Fruit fly (Drosophila melanogaster) whole organism, embryonic: Measurements from ENCODE around the gene Cdc23.

Experiments
- CG11695 ChIP-seq: fragments of 200-800 bp; sonication (Bioruptor generic); IDR thresholded peaks from 3 replicates; pipeline ENCODE4 v1.3.6; 2022; ENCODE audit warnings: missing biosample characterization, missing genetic modification characterization
- CG14014 ChIP-seq: fragments of 200-800 bp; sonication (Bioruptor generic); IDR thresholded peaks from 2 replicates; pipeline ENCODE4 v1.3.6; 2022; ENCODE audit warnings: missing biosample characterization, missing genetic modification characterization
- CG14965 ChIP-seq: fragments of 200-800 bp; sonication (Bioruptor generic); optimal IDR thresholded peaks from 2 replicates; lab custom pipeline; 2016; ENCODE audit warnings: missing biosample characterization, missing genetic modification characterization, borderline replicate concordance
- CG17328 ChIP-seq: fragments of 200-800 bp; sonication (Bioruptor generic); IDR thresholded peaks from 2 replicates; pipeline ENCODE4 v1.3.6; 2022; ENCODE audit warnings: missing biosample characterization, missing genetic modification characterization
- CG2678 ChIP-seq: fragments of 200-800 bp; sonication (Bioruptor generic); optimal IDR thresholded peaks from 3 replicates; lab custom pipeline; 2019; ENCODE audit warnings: missing biosample characterization, mild to moderate bottlenecking, missing genetic modification characterization, moderate library complexity
- CG2712 ChIP-seq: fragments of 200-800 bp; optimal IDR thresholded peaks from 3 replicates; lab custom pipeline; 2019; ENCODE audit warnings: missing biosample characterization, mild to moderate bottlenecking, missing genetic modification characterization, moderate library complexity
- CG4282 ChIP-seq: fragments of 200-800 bp; sonication (Bioruptor generic); optimal IDR thresholded peaks from 2 replicates; lab custom pipeline; 2016; ENCODE audit warnings: missing biosample characterization, missing genetic modification characterization
- CG4328 ChIP-seq: fragments of 200-800 bp; sonication (Bioruptor generic); optimal IDR thresholded peaks from 3 replicates; lab custom pipeline; 2017; ENCODE audit warnings: missing biosample characterization, missing genetic modification reagents, missing genetic modification characterization
- CG4360 ChIP-seq: fragments of 200-800 bp; sonication (Bioruptor generic); IDR thresholded peaks from 2 replicates; pipeline ENCODE4 v1.3.6; 2022; ENCODE audit warnings: missing biosample characterization, missing genetic modification characterization
- CG4730 ChIP-seq: fragments of 200-800 bp; sonication (Bioruptor generic); IDR thresholded peaks from 2 replicates; pipeline ENCODE4 v1.3.6; 2022; ENCODE audit warnings: missing biosample characterization, missing genetic modification characterization
- CG8388 ChIP-seq: fragments of 200-800 bp; sonication (Bioruptor generic); optimal IDR thresholded peaks from 2 replicates; lab custom pipeline; 2019; ENCODE audit warnings: missing biosample characterization, mild to moderate bottlenecking, missing genetic modification characterization, moderate library complexity
- CG9932 ChIP-seq: fragments of 200-800 bp; sonication (Bioruptor generic); IDR thresholded peaks from 2 replicates; pipeline ENCODE4 v1.3.6; 2022; ENCODE audit warnings: missing biosample characterization, missing genetic modification characterization
- Camta ChIP-seq: fragments of 200-800 bp; sonication (Bioruptor generic); optimal IDR thresholded peaks from 2 replicates; lab custom pipeline; 2016; ENCODE audit warnings: missing biosample characterization, missing genetic modification characterization
- Dek ChIP-seq: fragments of 200-800 bp; sonication (Bioruptor generic); optimal IDR thresholded peaks from 3 replicates; lab custom pipeline; 2019; ENCODE audit warnings: missing biosample characterization, mild to moderate bottlenecking, missing genetic modification characterization, moderate library complexity
- Gsc ChIP-seq: fragments of 200-800 bp; sonication (Bioruptor generic); IDR thresholded peaks from 2 replicates; pipeline ENCODE4 v1.3.6; 2022; ENCODE audit warnings: missing biosample characterization, missing genetic modification characterization
- HLH3B ChIP-seq: fragments of 200-800 bp; sonication (Bioruptor generic); IDR thresholded peaks from 2 replicates; pipeline ENCODE4 v1.3.6; 2022; ENCODE audit warnings: missing biosample characterization, missing genetic modification characterization
- HLH54F ChIP-seq: fragments of 200-800 bp; sonication (Bioruptor generic); optimal IDR thresholded peaks from 3 replicates; lab custom pipeline; 2016; ENCODE audit warnings: missing biosample characterization, missing genetic modification characterization
- Hey ChIP-seq: fragments of 200-800 bp; sonication (Bioruptor generic); optimal IDR thresholded peaks from 3 replicates; lab custom pipeline; 2018; ENCODE audit warnings: missing biosample characterization, mild to moderate bottlenecking, missing genetic modification characterization
- HmgD ChIP-seq: fragments of 200-800 bp; sonication (Bioruptor generic); optimal IDR thresholded peaks from 3 replicates; lab custom pipeline; 2016; ENCODE audit warnings: missing biosample characterization, missing genetic modification characterization
- Hr39 ChIP-seq: fragments of >200 bp; optimal IDR thresholded peaks from 2 replicates; lab custom pipeline; 2017
- MESR4 ChIP-seq: fragments of 200-800 bp; sonication (Bioruptor generic); optimal IDR thresholded peaks from 2 replicates; lab custom pipeline; 2018; ENCODE audit warnings: missing biosample characterization, mild to moderate bottlenecking, missing genetic modification characterization, moderate library complexity
- Rfx ChIP-seq: fragments of 200-800 bp; sonication (Bioruptor generic); IDR thresholded peaks from 2 replicates; pipeline ENCODE4 v1.3.6; 2022; ENCODE audit warnings: missing biosample characterization, missing genetic modification characterization
- Sry-β ChIP-seq: fragments of 200-800 bp; sonication (Bioruptor generic); optimal IDR thresholded peaks from 2 replicates; lab custom pipeline; 2018; ENCODE audit warnings: missing biosample characterization, mild to moderate bottlenecking, missing genetic modification characterization, moderate library complexity
- bsh ChIP-seq, 2 experiments: fragments of 200-800 bp; sonication (Bioruptor generic); optimal IDR thresholded peaks; 2 replicates each; lab custom pipeline; 2017 to 2018; ENCODE audit warnings: mild to moderate bottlenecking in 2 of 2, missing biosample characterization in 2 of 2, missing genetic modification characterization in 2 of 2, moderate library complexity in 1 of 2
- cg ChIP-seq: fragments of 200-800 bp; sonication (Bioruptor generic); optimal IDR thresholded peaks from 3 replicates; lab custom pipeline; 2019; ENCODE audit warnings: missing biosample characterization, mild to moderate bottlenecking, missing genetic modification characterization, moderate library complexity
- cwo ChIP-seq: fragments of 200-800 bp; sonication (Bioruptor generic); optimal IDR thresholded peaks from 3 replicates; lab custom pipeline; 2017; ENCODE audit warnings: missing biosample characterization, missing genetic modification characterization, mild to moderate bottlenecking, moderate library complexity, missing genetic modification reagents
- exex ChIP-seq: fragments of 200-800 bp; sonication (Bioruptor generic); optimal IDR thresholded peaks from 4 replicates; lab custom pipeline; 2018; ENCODE audit warnings: missing biosample characterization, mild to moderate bottlenecking, missing genetic modification characterization, moderate library complexity
- fd64A ChIP-seq: fragments of 200-800 bp; sonication (Bioruptor generic); optimal IDR thresholded peaks from 3 replicates; lab custom pipeline; 2018; ENCODE audit warnings: missing biosample characterization, mild to moderate bottlenecking, missing genetic modification characterization
- gfzf ChIP-seq: fragments of 200-800 bp; sonication (Bioruptor generic); optimal IDR thresholded peaks from 2 replicates; lab custom pipeline; 2016; ENCODE audit warnings: missing biosample characterization, mild to moderate bottlenecking, missing genetic modification characterization, moderate library complexity
- lmd ChIP-seq: fragments of 200-800 bp; sonication (Bioruptor generic); IDR thresholded peaks from 2 replicates; pipeline ENCODE4 v1.3.6; 2022; ENCODE audit warnings: missing biosample characterization, missing genetic modification characterization
- mam ChIP-seq: fragments of 200-800 bp; sonication (Bioruptor generic); optimal IDR thresholded peaks from 3 replicates; lab custom pipeline; 2016; ENCODE audit warnings: missing biosample characterization, missing genetic modification characterization
- nau ChIP-seq: fragments of 200-800 bp; sonication (Bioruptor generic); optimal IDR thresholded peaks from 3 replicates; lab custom pipeline; 2017; ENCODE audit warnings: missing biosample characterization, mild to moderate bottlenecking, missing genetic modification characterization, missing genetic modification reagents
- repo ChIP-seq: fragments of 200-800 bp; sonication (Bioruptor generic); optimal IDR thresholded peaks from 2 replicates; lab custom pipeline; 2016; ENCODE audit warnings: missing biosample characterization, missing genetic modification characterization
- run ChIP-seq: fragments of 200-800 bp; sonication (Bioruptor generic); optimal IDR thresholded peaks from 3 replicates; lab custom pipeline; 2018; ENCODE audit warnings: missing biosample characterization, mild to moderate bottlenecking, missing genetic modification characterization
- stc ChIP-seq: fragments of 200-800 bp; sonication (Bioruptor generic); IDR thresholded peaks from 2 replicates; pipeline ENCODE4 v1.3.6; 2022; ENCODE audit warnings: missing biosample characterization, missing genetic modification characterization

Cdc23 gene

DNA sequence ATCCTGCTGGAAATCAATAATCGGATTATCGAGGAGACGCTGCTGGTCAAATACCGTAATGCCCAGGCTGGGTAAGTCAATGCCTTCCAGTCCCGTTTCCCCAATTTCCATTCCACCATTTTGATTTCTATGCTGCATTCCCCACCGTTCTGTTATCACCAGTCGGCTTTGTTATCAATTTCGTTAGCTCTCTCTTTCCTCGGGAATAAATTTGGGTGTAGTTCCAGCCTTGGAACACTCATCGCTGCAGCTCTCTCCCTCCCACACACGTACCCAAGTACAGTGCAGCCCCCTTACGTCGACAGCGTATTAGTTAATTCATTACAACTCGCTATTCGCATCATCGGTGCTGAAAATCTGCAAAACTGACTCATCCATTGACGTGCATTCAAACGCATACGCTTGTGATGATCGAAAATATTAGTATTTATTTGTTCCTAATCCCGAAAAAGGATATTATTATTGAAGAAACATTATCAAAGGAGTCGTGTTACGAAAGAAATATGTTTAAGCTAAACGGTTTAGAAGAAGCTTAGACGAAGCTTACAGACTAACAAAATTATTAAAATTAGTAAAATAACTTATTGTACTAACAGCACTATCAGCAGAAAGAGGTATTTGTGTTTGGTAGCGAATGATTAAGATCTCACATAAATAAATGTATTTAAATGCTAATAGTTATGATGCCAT lies 41.4 kb upstream of the Cdc23 start (continued):
- peak; percentile 52; the same call in 1 of the 2 replicates for TF ChIP-seq CG9932 (GFP tag; lab: Robert Waterston, UW)
- TF ChIP-seq lmd (GFP tag; lab: Robert Waterston, UW): peak; percentile 22; the same call in 1 of the 2 replicates
- no peak for TF ChIP-seq Sry-β (GFP tag; lab: Kevin White, UChicago)
- TF ChIP-seq Hey: no peak
- peak; percentile 64 for TF ChIP-seq Rfx (GFP tag; lab: Robert Waterston, UW)
- peak; percentile 32 for TF ChIP-seq Dek (tag; lab: Kevin White, UChicago)
- peak; percentile 59 for TF ChIP-seq CG14014
- no peak for TF ChIP-seq run (tag; lab: Kevin White, UChicago)
- TF ChIP-seq MESR4 (GFP tag; lab: Kevin White, UChicago): no peak
- no peak for TF ChIP-seq CG4282 (GFP tag; lab: Kevin White, UChicago)
- no peak for TF ChIP-seq CG8388 (GFP tag; lab: Kevin White, UChicago)
- TF ChIP-seq mam: peak; percentile 13
- TF ChIP-seq CG4360 (GFP tag; lab: Robert Waterston, UW): no peak
- TF ChIP-seq CG2678 (tag; lab: Kevin White, UChicago): no peak
- no peak for TF ChIP-seq CG11695 (GFP tag; lab: Robert Waterston, UW)
- TF ChIP-seq CG2712 (tag; lab: Kevin White, UChicago): no peak
- no peak for TF ChIP-seq stc
- no peak for TF ChIP-seq CG4328 (GFP tag; lab: Kevin White, UChicago)
- TF ChIP-seq CG14965 (GFP tag; lab: Kevin White, UChicago): no peak
- TF ChIP-seq repo (GFP tag; lab: Kevin White, UChicago): no peak
- no peak for TF ChIP-seq Gsc (GFP tag; lab: Robert Waterston, UW)
- 0 out of 2 replicates have a peak, but pooled peaks have one; percentile 26 for TF ChIP-seq CG4730 (GFP tag; lab: Robert Waterston, UW)
- TF ChIP-seq HLH54F (GFP tag; lab: Kevin White, UChicago): peak; percentile 16
- TF ChIP-seq cg (GFP tag; lab: Kevin White, UChicago): no peak
- no peak for TF ChIP-seq HmgD (GFP tag; lab: Kevin White, UChicago)
- TF ChIP-seq bsh (GFP tag; optimal IDR thresholded peaks at IDR 0.05; lab: Kevin White, UChicago): peak in 1 of 2 experiments; percentile 2
- TF ChIP-seq Hr39 (lab: Kevin White, UChicago): no peak
- TF ChIP-seq HLH3B: 0 out of 2 replicates have a peak, but pooled peaks have one; percentile 8
- no peak for TF ChIP-seq fd64A (GFP tag; lab: Kevin White, UChicago)
- TF ChIP-seq cwo (GFP tag; lab: Kevin White, UChicago): no peak
- TF ChIP-seq Camta (GFP tag; lab: Kevin White, UChicago): no peak

DNA sequence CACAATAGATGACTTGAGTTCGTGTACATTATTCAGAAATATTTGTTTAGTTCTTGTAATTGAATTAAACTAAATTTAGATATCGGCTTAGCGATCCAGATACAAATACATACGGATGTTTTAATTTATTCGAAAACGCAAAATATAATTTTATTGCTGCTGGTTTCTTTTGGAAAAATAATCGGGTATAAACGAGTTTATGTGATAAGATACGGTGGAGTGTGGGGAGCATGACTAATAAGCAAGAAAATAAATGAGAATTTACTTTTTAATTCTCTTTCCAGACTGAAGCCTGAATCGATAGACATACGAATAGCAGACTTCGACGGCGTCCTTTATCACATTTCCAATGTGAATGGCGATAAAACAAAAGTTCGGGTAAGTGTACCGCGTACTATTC lies 39.1 kb upstream of the Cdc23 start:
- peak; percentile 56 for TF ChIP-seq exex (tag; lab: Kevin White, UChicago)
- TF ChIP-seq gfzf (GFP tag; lab: Kevin White, UChicago): no peak

DNA sequence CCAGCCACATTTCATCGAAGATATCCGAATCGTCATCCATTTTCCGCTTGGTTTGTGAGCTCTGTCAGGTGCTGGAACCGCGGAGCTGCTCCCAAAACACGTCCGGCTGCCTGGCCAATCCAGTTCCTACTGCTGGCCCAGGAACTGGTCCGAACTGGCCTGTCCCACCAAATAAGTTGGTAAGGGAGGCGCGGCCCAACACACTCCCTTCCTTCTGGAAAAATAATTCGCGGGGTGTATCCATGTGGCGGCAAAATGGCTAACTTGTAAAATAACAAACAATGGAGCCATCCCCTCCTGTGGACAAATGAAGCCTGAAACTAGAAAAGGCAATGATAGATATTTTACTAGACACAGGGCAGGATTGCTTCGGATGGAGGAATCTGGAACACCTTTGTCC lies 34.6 kb upstream of the Cdc23 start, which contains the start of gene CG15130:
Gene CG15130, minus strand, starts transcription at position 101 of the 400 bp plus-strand sequence.
- TF ChIP-seq nau (GFP tag; lab: Kevin White, UChicago): no peak
- TF ChIP-seq CG17328 (GFP tag; lab: Robert Waterston, UW): 0 out of 2 replicates have a peak, but pooled peaks have one; percentile 15
- TF ChIP-seq, all 482 proteins: peak for 1
